Worm (Caenorhabditis elegans) whole organism, early embryonic: Measurements from ENCODE around the gene abcf-1.

Experiments
- B0310.2 ChIP-seq: sonication (generic microtip); optimal IDR thresholded peaks from 2 replicates; lab custom pipeline; 2016; ENCODE audit warnings: mild to moderate bottlenecking, missing genetic modification characterization, missing compliant biosample characterization
- aly-1 ChIP-seq: sonication (generic microtip); optimal IDR thresholded peaks from 2 replicates; lab custom pipeline; 2016; ENCODE audit warnings: missing genetic modification characterization, missing compliant biosample characterization
- ama-1 ChIP-seq: fragments of 150-350 bp; optimal IDR thresholded peaks from 2 replicates; lab custom pipeline; 2014
- ceh-13 ChIP-seq: fragments of 200-800 bp; sonication (Bioruptor generic); optimal IDR thresholded peaks from 2 replicates; lab custom pipeline; 2018; ENCODE audit warnings: mild to moderate bottlenecking, missing genetic modification characterization, missing compliant biosample characterization
- ceh-36 ChIP-seq: sonication (generic microtip); optimal IDR thresholded peaks from 2 replicates; lab custom pipeline; 2016; ENCODE audit warnings: missing genetic modification characterization, inconsistent platforms, missing compliant biosample characterization
- flt-1 ChIP-seq: fragments of 200-800 bp; sonication (Bioruptor generic); IDR thresholded peaks from 2 replicates; pipeline ENCODE4 v1.3.6; 2022; ENCODE audit warnings: missing genetic modification characterization, missing compliant biosample characterization
- hmbx-1 ChIP-seq: sonication (generic microtip); optimal IDR thresholded peaks from 2 replicates; lab custom pipeline; 2016; ENCODE audit warnings: mild to moderate bottlenecking, missing genetic modification characterization, missing compliant biosample characterization
- hnd-1 ChIP-seq: sonication (generic microtip); optimal IDR thresholded peaks from 2 replicates; lab custom pipeline; 2016; ENCODE audit warnings: missing genetic modification characterization, missing compliant biosample characterization
- pes-1 ChIP-seq: fragments of 200-800 bp; sonication (Bioruptor generic); IDR thresholded peaks from 2 replicates; pipeline ENCODE4 v1.3.6; 2022; ENCODE audit warnings: missing genetic modification reagents, missing genetic modification characterization, missing compliant biosample characterization
- scrt-1 ChIP-seq: fragments of 200-800 bp; sonication (Bioruptor generic); IDR thresholded peaks from 2 replicates; pipeline ENCODE4 v1.3.6; 2022; ENCODE audit warnings: missing genetic modification characterization, missing compliant biosample characterization
- sea-1 ChIP-seq: fragments of 200-800 bp; sonication (Bioruptor generic); conservative IDR thresholded peaks from 2 replicates; pipeline ENCODE4 v1.3.6; 2022; ENCODE audit warnings: missing genetic modification characterization, missing compliant biosample characterization
- tbx-11 ChIP-seq: fragments of 200-800 bp; sonication (Bioruptor generic); IDR thresholded peaks from 2 replicates; pipeline ENCODE4 v1.3.6; 2022; ENCODE audit warnings: missing genetic modification characterization, missing compliant biosample characterization
- tra-4 ChIP-seq: sonication (generic microtip); optimal IDR thresholded peaks from 2 replicates; lab custom pipeline; 2017; ENCODE audit warnings: missing genetic modification characterization, missing compliant biosample characterization

DNA sequence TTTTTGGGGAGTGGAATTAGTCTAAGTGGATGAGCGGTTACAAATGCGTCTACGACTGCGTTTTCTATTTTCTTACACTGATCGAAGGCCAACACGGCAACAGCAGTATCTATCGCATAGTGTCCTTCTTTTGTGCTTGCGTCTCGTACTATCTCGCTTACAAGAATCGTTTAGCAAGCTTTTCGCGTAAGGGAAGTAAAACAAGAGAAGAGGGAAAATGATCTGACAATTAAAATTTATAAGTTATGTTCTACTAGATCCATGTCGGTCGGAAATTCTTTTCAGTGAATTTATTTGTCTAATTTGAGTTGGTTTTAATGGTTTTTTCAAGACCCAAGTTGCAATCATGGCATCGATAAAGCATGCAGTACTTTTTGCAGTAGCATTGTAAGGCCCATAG lies 23.9 kb upstream of the abcf-1 start, which contains the start of gene fkb-4:
- TF ChIP-seq tra-4 (tag; lab: Kevin White, UChicago) (no peak), hnd-1 (tag; lab: Kevin White, UChicago) (no peak), scrt-1 (GFP tag; lab: Robert Waterston, UW) (no peak), ama-1 (lab: Kevin White, UChicago) (no peak), sea-1 (no peak), tbx-11 (GFP tag; lab: Robert Waterston, UW) (no peak), pes-1 (GFP tag; lab: Robert Waterston, UW) (no peak), ceh-36 (tag; lab: Kevin White, UChicago) (no peak), aly-1 (no peak), ceh-13 (GFP tag; lab: Kevin White, UChicago) (no peak), hmbx-1 (tag; lab: Kevin White, UChicago) (no peak), flt-1 (GFP tag; lab: Robert Waterston, UW) (no peak), B0310.2 (tag; lab: Kevin White, UChicago) (no peak)
